Fruit fly (Drosophila melanogaster) whole organism, embryonic: Measurements from ENCODE around the gene Top3alpha.

Source experiments
- Aef1 ChIP-seq: fragments of 200-800 bp; sonication (Bioruptor generic); IDR thresholded peaks from 3 replicates; pipeline ENCODE4 v1.3.6; 2022; ENCODE audit warnings: missing biosample characterization, missing genetic modification characterization
- Bgb ChIP-seq: fragments of 200-800 bp; sonication (Bioruptor generic); IDR thresholded peaks from 2 replicates; pipeline ENCODE4 v1.3.6; 2022; ENCODE audit warnings: missing biosample characterization, missing genetic modification characterization; ENCODE audit not compliant: partially characterized antibody
- CG10209 ChIP-seq: fragments of 200-800 bp; sonication (Bioruptor generic); optimal IDR thresholded peaks from 3 replicates; lab custom pipeline; 2017; ENCODE audit warnings: missing biosample characterization, mild to moderate bottlenecking, missing genetic modification characterization, missing genetic modification reagents
- CG1024 ChIP-seq: fragments of 200-800 bp; sonication (Bioruptor generic); IDR thresholded peaks from 2 replicates; pipeline ENCODE4 v1.3.6; 2022; ENCODE audit warnings: missing biosample characterization, missing genetic modification characterization
- CG10366 ChIP-seq: fragments of 200-800 bp; sonication (Bioruptor generic); IDR thresholded peaks from 2 replicates; pipeline ENCODE4 v1.3.6; 2022; ENCODE audit warnings: missing biosample characterization, missing genetic modification characterization
- CG11398 ChIP-seq: fragments of 200-800 bp; sonication (Bioruptor generic); optimal IDR thresholded peaks from 2 replicates; lab custom pipeline; 2016; ENCODE audit warnings: missing biosample characterization, missing genetic modification characterization
- CG11723 ChIP-seq: fragments of 200-800 bp; sonication (Bioruptor generic); optimal IDR thresholded peaks from 2 replicates; lab custom pipeline; 2017; ENCODE audit warnings: missing biosample characterization, mild to moderate bottlenecking, missing genetic modification characterization
- CG12744 ChIP-seq: fragments of 200-800 bp; sonication (Bioruptor generic); optimal IDR thresholded peaks from 2 replicates; lab custom pipeline; 2016; ENCODE audit warnings: missing biosample characterization, missing genetic modification characterization
- CG12769 ChIP-seq: fragments of 200-800 bp; sonication (Bioruptor generic); optimal IDR thresholded peaks from 2 replicates; lab custom pipeline; 2019; ENCODE audit warnings: missing biosample characterization, mild to moderate bottlenecking, missing genetic modification characterization, moderate library complexity
- CG12942 ChIP-seq: fragments of 200-800 bp; sonication (Bioruptor generic); optimal IDR thresholded peaks from 3 replicates; lab custom pipeline; 2016; ENCODE audit warnings: missing biosample characterization, missing genetic modification characterization
- CG14441 ChIP-seq: fragments of 200-800 bp; sonication (Bioruptor generic); IDR thresholded peaks from 2 replicates; pipeline ENCODE4 v1.3.6; 2022; ENCODE audit warnings: missing biosample characterization, missing genetic modification characterization
- CG15011 ChIP-seq: fragments of 200-800 bp; sonication (Bioruptor generic); optimal IDR thresholded peaks from 3 replicates; lab custom pipeline; 2018; ENCODE audit warnings: missing biosample characterization, mild to moderate bottlenecking, missing genetic modification characterization
- CG15073 ChIP-seq: fragments of 200-800 bp; sonication (Bioruptor generic); optimal IDR thresholded peaks from 2 replicates; lab custom pipeline; 2016; ENCODE audit warnings: missing biosample characterization, missing genetic modification characterization
- CG3065 ChIP-seq: fragments of 200-800 bp; sonication (Bioruptor generic); optimal IDR thresholded peaks from 2 replicates; lab custom pipeline; 2016; ENCODE audit warnings: missing biosample characterization, missing genetic modification characterization
- CG32767 ChIP-seq: fragments of 200-800 bp; sonication (Bioruptor generic); IDR thresholded peaks from 2 replicates; pipeline ENCODE4 v1.3.6; 2022; ENCODE audit warnings: missing biosample characterization, missing genetic modification characterization
- CG3995 ChIP-seq: fragments of 200-800 bp; sonication (Bioruptor generic); optimal IDR thresholded peaks from 3 replicates; lab custom pipeline; 2016; ENCODE audit warnings: missing biosample characterization, missing genetic modification characterization
- CG42726 ChIP-seq: fragments of 200-800 bp; sonication (Bioruptor generic); IDR thresholded peaks from 2 replicates; pipeline ENCODE4 v1.3.6; 2022; ENCODE audit warnings: missing biosample characterization, missing genetic modification characterization; ENCODE audit not compliant: partially characterized antibody
- CG4730 ChIP-seq: fragments of 200-800 bp; sonication (Bioruptor generic); IDR thresholded peaks from 2 replicates; pipeline ENCODE4 v1.3.6; 2022; ENCODE audit warnings: missing biosample characterization, missing genetic modification characterization
- CG7556 ChIP-seq: fragments of 200-800 bp; sonication (Bioruptor generic); optimal IDR thresholded peaks from 2 replicates; lab custom pipeline; 2017; ENCODE audit warnings: missing biosample characterization, mild to moderate bottlenecking, missing genetic modification characterization
- CG7839 ChIP-seq: fragments of 200-800 bp; sonication (Bioruptor generic); optimal IDR thresholded peaks from 3 replicates; lab custom pipeline; 2018; ENCODE audit warnings: missing biosample characterization, mild to moderate bottlenecking, missing genetic modification characterization, moderate library complexity
- CHES-1-like ChIP-seq: fragments of 200-800 bp; sonication (Bioruptor generic); optimal IDR thresholded peaks from 2 replicates; lab custom pipeline; 2016; ENCODE audit warnings: missing biosample characterization, missing genetic modification characterization
- Dek ChIP-seq: fragments of 200-800 bp; sonication (Bioruptor generic); optimal IDR thresholded peaks from 3 replicates; lab custom pipeline; 2019; ENCODE audit warnings: missing biosample characterization, mild to moderate bottlenecking, missing genetic modification characterization, moderate library complexity
- Dfd ChIP-seq, 2 experiments: fragments of >200 bp; optimal IDR thresholded peaks; 2 replicates each; lab custom pipeline; 2017; ENCODE audit warnings: missing biosample characterization in 2 of 2, missing genetic modification characterization in 2 of 2
- ERR ChIP-seq: fragments of 200-800 bp; sonication (Bioruptor generic); optimal IDR thresholded peaks from 2 replicates; lab custom pipeline; 2016; ENCODE audit warnings: missing biosample characterization, missing genetic modification characterization
- Hr51 ChIP-seq, 2 experiments: fragments of 200-800 bp; sonication (Bioruptor generic); optimal IDR thresholded peaks; 2 replicates in 1 of 2; 3 replicates in 1 of 2; lab custom pipeline; 2016 to 2018; ENCODE audit warnings: missing biosample characterization in 2 of 2, missing genetic modification characterization in 2 of 2, mild to moderate bottlenecking in 1 of 2, moderate library complexity in 1 of 2
- Lpt ChIP-seq: fragments of >200 bp; optimal IDR thresholded peaks from 2 replicates; lab custom pipeline; 2018; ENCODE audit warnings: missing biosample characterization, missing genetic modification characterization
- Sox102F ChIP-seq: fragments of 200-800 bp; sonication (Bioruptor generic); optimal IDR thresholded peaks from 2 replicates; lab custom pipeline; 2018; ENCODE audit warnings: missing biosample characterization, mild to moderate bottlenecking, missing genetic modification characterization, moderate library complexity
- Spps ChIP-seq: fragments of 200-800 bp; sonication (Bioruptor generic); optimal IDR thresholded peaks from 2 replicates; lab custom pipeline; 2018; ENCODE audit warnings: missing biosample characterization, mild to moderate bottlenecking, missing genetic modification characterization
- Stat92E ChIP-seq, 3 experiments: fragments of >200 bp in 2 of 3; fragments of 200-800 bp in 1 of 3; sonication (Bioruptor generic) in 1 of 3; optimal IDR thresholded peaks; 2 replicates each; lab custom pipeline; 2017 to 2019; ENCODE audit warnings: missing biosample characterization in 3 of 3, missing genetic modification characterization in 3 of 3, mild to moderate bottlenecking in 1 of 3, moderate library complexity in 1 of 3
- ara ChIP-seq: fragments of 200-800 bp; sonication (Bioruptor generic); IDR thresholded peaks from 2 replicates; pipeline ENCODE4 v1.3.6; 2022; ENCODE audit warnings: missing biosample characterization, missing genetic modification characterization
- chinmo ChIP-seq: fragments of 200-800 bp; sonication (Bioruptor generic); IDR thresholded peaks from 4 replicates; pipeline ENCODE4 v1.3.6; 2022; ENCODE audit warnings: missing biosample characterization, missing genetic modification characterization; ENCODE audit not compliant: partially characterized antibody
- da ChIP-seq: fragments of 200-800 bp; sonication (Bioruptor generic); optimal IDR thresholded peaks from 2 replicates; lab custom pipeline; 2016; ENCODE audit warnings: missing biosample characterization, missing genetic modification characterization
- fd102C ChIP-seq: fragments of 200-800 bp; sonication (Bioruptor generic); optimal IDR thresholded peaks from 2 replicates; lab custom pipeline; 2018; ENCODE audit warnings: missing biosample characterization, mild to moderate bottlenecking, missing genetic modification characterization, moderate library complexity
- gfzf ChIP-seq: fragments of 200-800 bp; sonication (Bioruptor generic); optimal IDR thresholded peaks from 2 replicates; lab custom pipeline; 2016; ENCODE audit warnings: missing biosample characterization, mild to moderate bottlenecking, missing genetic modification characterization, moderate library complexity
- mirr ChIP-seq: fragments of 200-800 bp; sonication (Bioruptor generic); optimal IDR thresholded peaks from 3 replicates; lab custom pipeline; 2018; ENCODE audit warnings: missing biosample characterization, mild to moderate bottlenecking, missing genetic modification characterization
- oc ChIP-seq: fragments of 200-800 bp; sonication (Bioruptor generic); optimal IDR thresholded peaks from 2 replicates; lab custom pipeline; 2018; ENCODE audit warnings: missing biosample characterization, mild to moderate bottlenecking, missing genetic modification characterization, moderate library complexity
- onecut ChIP-seq: fragments of 200-800 bp; sonication (Bioruptor generic); IDR thresholded peaks from 2 replicates; pipeline ENCODE4 v1.3.6; 2022; ENCODE audit warnings: missing biosample characterization, missing genetic modification characterization
- org-1 ChIP-seq: fragments of 200-800 bp; sonication (Bioruptor generic); optimal IDR thresholded peaks from 2 replicates; lab custom pipeline; 2017; ENCODE audit warnings: missing biosample characterization, missing genetic modification characterization
- p53 ChIP-seq: fragments of 200-800 bp; sonication (Bioruptor generic); optimal IDR thresholded peaks from 2 replicates; lab custom pipeline; 2016; ENCODE audit warnings: missing biosample characterization, missing genetic modification characterization
- pfk ChIP-seq: fragments of 200-800 bp; sonication (Bioruptor generic); optimal IDR thresholded peaks from 2 replicates; lab custom pipeline; 2018; ENCODE audit warnings: missing biosample characterization, mild to moderate bottlenecking, missing genetic modification characterization, moderate library complexity
- pzg ChIP-seq: fragments of 200-800 bp; sonication (Bioruptor generic); optimal IDR thresholded peaks from 3 replicates; lab custom pipeline; 2018; ENCODE audit warnings: missing biosample characterization, mild to moderate bottlenecking, missing genetic modification characterization, moderate library complexity
- sc ChIP-seq, 3 experiments: fragments of >200 bp in 2 of 3; fragments of 200-800 bp in 1 of 3; sonication (Bioruptor generic) in 1 of 3; optimal IDR thresholded peaks; 2 replicates in 2 of 3; 3 replicates in 1 of 3; lab custom pipeline; 2017; ENCODE audit warnings: mild to moderate bottlenecking in 1 of 3, missing biosample characterization in 1 of 3, missing genetic modification characterization in 1 of 3, missing genetic modification reagents in 1 of 3
- sens-2 ChIP-seq: fragments of 200-800 bp; sonication (Bioruptor generic); IDR thresholded peaks from 2 replicates; pipeline ENCODE4 v1.3.6; 2022; ENCODE audit warnings: missing biosample characterization, missing genetic modification characterization
- seq ChIP-seq: fragments of 200-800 bp; sonication (Bioruptor generic); IDR thresholded peaks from 2 replicates; pipeline ENCODE4 v1.3.6; 2022; ENCODE audit warnings: missing biosample characterization, missing genetic modification characterization
- sisA ChIP-seq: fragments of 200-800 bp; sonication (Bioruptor generic); IDR thresholded peaks from 2 replicates; pipeline ENCODE4 v1.3.6; 2022; ENCODE audit warnings: missing biosample characterization, missing genetic modification characterization
- sob ChIP-seq: fragments of 200-800 bp; sonication (Bioruptor generic); IDR thresholded peaks from 2 replicates; pipeline ENCODE4 v1.3.6; 2022; ENCODE audit warnings: missing biosample characterization, missing genetic modification characterization
- tna ChIP-seq: fragments of 200-800 bp; sonication (Bioruptor generic); IDR thresholded peaks from 2 replicates; pipeline ENCODE4 v1.3.6; 2022; ENCODE audit warnings: missing biosample characterization, missing genetic modification characterization; ENCODE audit not compliant: partially characterized antibody
- trem ChIP-seq: fragments of 200-800 bp; optimal IDR thresholded peaks from 3 replicates; lab custom pipeline; 2019; ENCODE audit warnings: missing biosample characterization, mild to moderate bottlenecking, missing genetic modification characterization, moderate library complexity
- wdn ChIP-seq: fragments of 200-800 bp; sonication (Bioruptor generic); IDR thresholded peaks from 2 replicates; pipeline ENCODE4 v1.3.6; 2022; ENCODE audit warnings: missing biosample characterization, missing genetic modification characterization
- yki ChIP-seq: fragments of >200 bp; optimal IDR thresholded peaks from 3 replicates; lab custom pipeline; 2018

Gene Top3alpha

DNA sequence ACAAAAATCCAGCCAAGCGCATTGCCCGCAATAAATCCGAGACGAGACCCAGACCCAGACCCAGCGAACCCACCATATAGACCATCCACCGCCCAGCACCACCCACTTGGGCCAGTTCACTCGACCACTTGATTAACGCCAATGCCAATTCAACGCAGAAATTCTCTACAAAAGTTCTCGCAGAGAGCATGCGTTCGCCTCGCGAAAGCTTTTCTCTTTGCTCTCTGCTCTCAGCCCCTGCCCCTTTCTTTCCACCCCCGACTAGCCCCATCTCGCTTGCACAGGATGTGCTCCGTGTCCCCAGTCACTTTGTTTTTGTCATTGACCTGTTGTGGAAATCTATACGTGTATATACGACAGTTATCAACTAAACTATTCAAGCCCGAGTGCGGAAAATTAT, 21.6 kb downstream of the Top3alpha start (continued):
- no peak for TF ChIP-seq CG14441
- no peak for TF ChIP-seq fd102C (GFP tag; lab: Kevin White, UChicago)
- TF ChIP-seq ERR (GFP tag; lab: Kevin White, UChicago) = no peak
- TF ChIP-seq chinmo (GFP tag; lab: Robert Waterston, UW) = peak; percentile 44; the same call in 1 of the 4 replicates
- no peak for TF ChIP-seq CG12744 (GFP tag; lab: Kevin White, UChicago)
- no peak for TF ChIP-seq CG4730
- TF ChIP-seq Lpt (GFP tag; lab: Kevin White, UChicago) = no peak
- TF ChIP-seq ara (GFP tag; lab: Robert Waterston, UW) = no peak
- peak; percentile 12 for TF ChIP-seq pzg (GFP tag; lab: Kevin White, UChicago)
- TF ChIP-seq trem (tag; lab: Kevin White, UChicago) = no peak
- peak; percentile 52; the same call in 1 of the 2 replicates for TF ChIP-seq seq (GFP tag; lab: Robert Waterston, UW)
- TF ChIP-seq Bgb = peak; percentile 18; the same call in 1 of the 2 replicates
- TF ChIP-seq wdn (GFP tag; lab: Robert Waterston, UW) = no peak
- TF ChIP-seq Spps (tag; lab: Kevin White, UChicago) = no peak
- TF ChIP-seq CG15011 (GFP tag; lab: Kevin White, UChicago) = no peak
- no peak for TF ChIP-seq CHES-1-like (GFP tag; lab: Kevin White, UChicago)
- TF ChIP-seq CG3065 (GFP tag; lab: Kevin White, UChicago) = no peak
- no peak for TF ChIP-seq CG10366 (GFP tag; lab: Robert Waterston, UW)
- peak; percentile 19; the same call in 1 of the 2 replicates for TF ChIP-seq onecut (GFP tag; lab: Robert Waterston, UW)
- no peak for TF ChIP-seq mirr (GFP tag; lab: Kevin White, UChicago)
- TF ChIP-seq org-1 (GFP tag; lab: Kevin White, UChicago) = no peak

DNA sequence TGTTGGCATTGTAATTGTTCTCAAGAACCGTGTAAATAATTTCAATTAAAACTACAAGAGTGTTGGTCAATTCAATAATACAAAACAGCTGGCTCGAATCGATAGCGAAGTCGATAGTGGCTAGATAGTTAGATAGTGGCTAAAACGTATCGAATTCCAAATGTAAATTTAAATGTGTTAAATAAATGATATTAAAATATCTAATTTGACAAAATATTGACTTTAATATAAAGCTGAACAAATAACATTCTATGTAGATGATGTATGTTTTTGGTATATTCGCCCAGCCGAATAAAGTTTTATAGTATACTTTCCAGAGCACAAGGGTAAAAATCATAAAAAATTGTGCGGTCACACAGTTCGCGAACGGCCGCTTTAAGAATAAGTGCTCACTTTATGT, 28.3 kb downstream of the Top3alpha start, which contains the start of the genes Dpm1 and CG10137:
Gene Dpm1 (minus strand): TSS at position 53 of the 400 bp plus-strand sequence.
Gene CG10137 (plus strand): TSS at position 371 of the 400 bp plus-strand sequence.
- TF ChIP-seq CG7556 (GFP tag; lab: Kevin White, UChicago) (no peak), CG14441 (no peak), Dfd (GFP tag; optimal IDR thresholded peaks at IDR 0.05; lab: Kevin White, UChicago) (no peak), CG32767 (GFP tag; lab: Robert Waterston, UW) (no peak), p53 (no peak), CG11398 (no peak), Sox102F (GFP tag; lab: Kevin White, UChicago) (no peak), Dek (tag; lab: Kevin White, UChicago) (no peak), sc (optimal IDR thresholded peaks at IDR 0.05; lab: Kevin White, UChicago) (no peak), sc (GFP tag; optimal IDR thresholded peaks at IDR 0.05; lab: Kevin White, UChicago) (no peak), CG7839 (tag; lab: Kevin White, UChicago) (peak; percentile 8), sens-2 (GFP tag; lab: Robert Waterston, UW) (no peak), pfk (GFP tag; lab: Kevin White, UChicago) (no peak), Aef1 (no peak), CG42726 (GFP tag; lab: Robert Waterston, UW) (no peak), yki (no peak), sob (GFP tag; lab: Robert Waterston, UW) (0 out of 2 replicates have a peak, but pooled peaks have one; percentile 29), CG15073 (no peak), Stat92E (GFP tag; optimal IDR thresholded peaks at IDR 0.05; lab: Kevin White, UChicago) (no peak), sisA (no peak), CG12769 (no peak), Hr51 (GFP tag; optimal IDR thresholded peaks at IDR 0.05; lab: Kevin White, UChicago) (no peak), CG1024 (GFP tag; lab: Robert Waterston, UW) (no peak), gfzf (GFP tag; lab: Kevin White, UChicago) (peak; percentile 76), tna (GFP tag; lab: Robert Waterston, UW) (no peak), oc (no peak), CG11723 (GFP tag; lab: Kevin White, UChicago) (no peak), CG12942 (GFP tag; lab: Kevin White, UChicago) (no peak), CG3995 (GFP tag; lab: Kevin White, UChicago) (peak; percentile 41), da (GFP tag; lab: Kevin White, UChicago) (no peak), CG10209 (GFP tag; lab: Kevin White, UChicago) (no peak)
